Worm (Caenorhabditis elegans): ENCODE data around the gene F49E12.8.

The F49E12.8 gene

ce11 chrII:8384344-8384743 lies 9.8 kb downstream of the F49E12.8 start (continued):
- TF ChIP-seq ceh-44 (GFP tag; IDR thresholded peaks at IDR 0.05), result no peak

- TF ChIP-seq cey-2 (tag; optimal IDR thresholded peaks at IDR 0.05; ENCODE audit: borderline replicate concordance, insufficient read depth) (peak; percentile 21), pha-4 (GFP tag; IDR thresholded peaks at IDR 0.05) (peak; percentile 41; the same call in 1 of the 2 replicates), pha-4 (tag; optimal IDR thresholded peaks at IDR 0.05) (no peak), dmd-6 (GFP tag; IDR thresholded peaks at IDR 0.05) (peak; percentile 96), ctbp-1 (GFP tag; IDR thresholded peaks at IDR 0.05) (no peak), aly-2 (tag; optimal IDR thresholded peaks at IDR 0.05) (no peak), nhr-102 (tag; optimal IDR thresholded peaks at IDR 0.05) (peak; percentile 81), nhr-77 (tag; optimal IDR thresholded peaks at IDR 0.05) (peak; percentile 95), hif-1 (tag; optimal IDR thresholded peaks at IDR 0.05) (peak in 1 of 2 experiments; percentile 83), lin-38 (GFP tag; IDR thresholded peaks at IDR 0.05) (no peak), lsy-2 (tag; optimal IDR thresholded peaks at IDR 0.05) (peak in 1 of 2 experiments; percentile 68), unc-130 (GFP tag; optimal IDR thresholded peaks at IDR 0.05) (no peak), ceh-32 (tag; optimal IDR thresholded peaks at IDR 0.05; ENCODE audit: poor library complexity) (no peak), nhr-10 (tag; optimal IDR thresholded peaks at IDR 0.05) (peak; percentile 59), lin-1 (GFP tag; IDR thresholded peaks at IDR 0.05) (peak; percentile 87), mxl-3 (GFP tag; optimal IDR thresholded peaks at IDR 0.05) (peak; percentile 61), lin-39 (tag; optimal IDR thresholded peaks at IDR 0.05) (no peak), set-16 (GFP tag; IDR thresholded peaks at IDR 0.05) (no peak), madf-5 (GFP tag; IDR thresholded peaks at IDR 0.05) (no peak), aha-1 (tag) (peak; percentile 71), nhr-25 (tag; optimal IDR thresholded peaks at IDR 0.05; ENCODE audit: borderline replicate concordance, insufficient read depth) (no peak), dve-1 (tag; optimal IDR thresholded peaks at IDR 0.05; ENCODE audit: insufficient read depth) (peak; percentile 98), T20F7.1 (GFP tag; optimal IDR thresholded peaks at IDR 0.05) (peak; percentile 51), hlh-11 (tag; optimal IDR thresholded peaks at IDR 0.05) (peak; percentile 95), hmg-1.1 (GFP tag; IDR thresholded peaks at IDR 0.05) (no peak), saeg-2 (GFP tag; IDR thresholded peaks at IDR 0.05) (0 out of 2 replicates have a peak, but pooled peaks have one; percentile 62), tra-1 (GFP tag; IDR thresholded peaks at IDR 0.05) (peak; percentile 52; the same call in 1 of the 2 replicates), pqm-1 (tag; optimal IDR thresholded peaks at IDR 0.05) (peak; percentile 96), daf-16 (GFP tag; optimal IDR thresholded peaks at IDR 0.05) (peak in 1 of 2 experiments; percentile 45), daf-16 (tag; optimal IDR thresholded peaks at IDR 0.05) (peak; percentile 90), attf-4 (tag; optimal IDR thresholded peaks at IDR 0.05) (no peak), tag-97 (GFP tag; IDR thresholded peaks at IDR 0.05) (no peak), nhr-48 (tag; optimal IDR thresholded peaks at IDR 0.05) (peak; percentile 87), ZK337.2 (GFP tag; IDR thresholded peaks at IDR 0.05) (no peak), unc-62 (GFP tag; optimal IDR thresholded peaks at IDR 0.05 in 1 of 2) (peak in 1 of 2 experiments; percentile 45), unc-62 (tag; optimal IDR thresholded peaks at IDR 0.05) (no peak), php-3 (GFP tag; IDR thresholded peaks at IDR 0.05) (peak; percentile 94), duxl-1 (tag; optimal IDR thresholded peaks at IDR 0.05; ENCODE audit: poor library complexity) (no peak), nhr-28 (tag; optimal IDR thresholded peaks at IDR 0.05) (peak; percentile 97), gei-8 (GFP tag; optimal IDR thresholded peaks at IDR 0.05) (peak; percentile 5), mxl-2 (GFP tag; conservative IDR thresholded peaks at IDR 0.05) (no peak), zip-2 (tag; optimal IDR thresholded peaks at IDR 0.05) (peak; percentile 2), hlh-30 (tag; optimal IDR thresholded peaks at IDR 0.05; ENCODE audit: insufficient read depth) (peak; percentile 74), T26A8.4 (GFP tag; IDR thresholded peaks at IDR 0.05) (no peak), mdl-1 (tag; optimal IDR thresholded peaks at IDR 0.05) (peak in 1 of 2 experiments; percentile 85)
Measured at ce11 chrII:8382880-8383279, 11.2 kb downstream of the F49E12.8 start.
